Worm (Caenorhabditis elegans): Measurements from ENCODE around the gene unc-130.

DNA sequence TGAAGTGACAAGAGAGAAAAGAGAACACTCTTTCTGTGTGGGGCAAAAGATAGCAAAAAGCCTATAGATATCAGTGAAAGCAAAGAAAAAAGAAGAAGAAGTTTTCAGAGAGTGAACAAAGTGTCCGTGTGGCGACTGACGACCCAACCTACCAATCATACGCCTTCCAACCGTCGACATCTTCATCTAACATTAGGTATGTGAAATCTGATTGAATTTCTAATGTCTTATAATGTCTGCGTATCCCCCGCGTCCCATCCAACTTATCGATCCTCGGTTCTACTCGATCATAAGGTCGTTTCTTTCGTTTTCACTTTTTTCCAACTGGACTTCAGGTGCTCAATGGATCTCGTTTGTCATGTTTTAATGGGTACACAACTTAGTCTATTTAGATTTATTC is 25.6 kb downstream of the unc-130 start:
- TF ChIP-seq him-1 (tag; optimal IDR thresholded peaks at IDR 0.05) (no peak), W03F9.2 (tag; optimal IDR thresholded peaks at IDR 0.05) (no peak)
